Fruit fly (Drosophila melanogaster) whole organism, wandering third instar larva: ENCODE data around the gene CG5080.

Source experiments
- Abd-B ChIP-seq: fragments of >200 bp; optimal IDR thresholded peaks from 2 replicates; lab custom pipeline; 2017; ENCODE audit warnings: missing biosample characterization, missing genetic modification characterization
- CG32264 ChIP-seq: fragments of 200-800 bp; sonication (Bioruptor generic); optimal IDR thresholded peaks from 2 replicates; lab custom pipeline; 2016; ENCODE audit warnings: missing biosample characterization, missing genetic modification characterization
- CG9705 ChIP-seq: fragments of 200-800 bp; sonication (Bioruptor generic); optimal IDR thresholded peaks from 2 replicates; lab custom pipeline; 2018; ENCODE audit warnings: missing biosample characterization, mild to moderate bottlenecking, missing genetic modification characterization
- CrebA ChIP-seq: fragments of 200-800 bp; sonication (Bioruptor generic); optimal IDR thresholded peaks from 2 replicates; lab custom pipeline; 2016; ENCODE audit warnings: missing biosample characterization, mild to moderate bottlenecking, missing genetic modification characterization, borderline replicate concordance
- Dfd ChIP-seq: fragments of >200 bp; optimal IDR thresholded peaks from 2 replicates; lab custom pipeline; 2017; ENCODE audit warnings: missing biosample characterization, missing genetic modification characterization
- Dif ChIP-seq: fragments of 200-275, 200-300 bp; sonication (Bioruptor generic); optimal IDR thresholded peaks from 2 replicates; lab custom pipeline; 2018; ENCODE audit warnings: missing biosample characterization, missing genetic modification characterization; ENCODE audit not compliant: partially characterized antibody
- GATAd ChIP-seq: sonication (Bioruptor generic); optimal IDR thresholded peaks from 2 replicates; lab custom pipeline; 2016; ENCODE audit warnings: missing biosample characterization, missing genetic modification characterization
- Hnf4 ChIP-seq: fragments of 200-800 bp; sonication (Bioruptor generic); optimal IDR thresholded peaks from 2 replicates; lab custom pipeline; 2016; ENCODE audit warnings: missing biosample characterization, mild to moderate bottlenecking, missing genetic modification characterization
- Jra ChIP-seq: sonication (Bioruptor generic); optimal IDR thresholded peaks from 2 replicates; lab custom pipeline; 2016; ENCODE audit warnings: missing biosample characterization, missing genetic modification characterization
- Mio ChIP-seq: sonication (Bioruptor generic); optimal IDR thresholded peaks from 2 replicates; lab custom pipeline; 2016; ENCODE audit warnings: missing biosample characterization, missing genetic modification characterization
- Myc ChIP-seq: fragments of >200 bp; optimal IDR thresholded peaks from 2 replicates; lab custom pipeline; 2017
- N ChIP-seq: fragments of >200 bp; optimal IDR thresholded peaks from 2 replicates; lab custom pipeline; 2018; ENCODE audit warnings: missing biosample characterization, missing external identifiers, missing genetic modification characterization
- OdsH ChIP-seq: fragments of 200-800 bp; sonication (Bioruptor generic); optimal IDR thresholded peaks from 2 replicates; lab custom pipeline; 2016; ENCODE audit warnings: missing biosample characterization, mild to moderate bottlenecking, missing genetic modification characterization
- Rel ChIP-seq, 2 experiments: fragments of 200-800 bp; sonication (Bioruptor generic) in 1 of 2; optimal IDR thresholded peaks; 2 replicates in 1 of 2; 3 replicates in 1 of 2; lab custom pipeline; 2016 to 2019; ENCODE audit warnings: mild to moderate bottlenecking in 2 of 2, missing biosample characterization in 2 of 2, missing genetic modification characterization in 2 of 2, moderate library complexity in 1 of 2
- Sp1 ChIP-seq: fragments of 200-800 bp; sonication (Bioruptor generic); optimal IDR thresholded peaks from 3 replicates; lab custom pipeline; 2019; ENCODE audit warnings: missing biosample characterization, mild to moderate bottlenecking, missing genetic modification characterization, moderate library complexity
- Vsx2 ChIP-seq: fragments of 200-300, 225-300 bp; sonication (Bioruptor generic); optimal IDR thresholded peaks from 2 replicates; lab custom pipeline; 2018; ENCODE audit warnings: missing biosample characterization, missing genetic modification characterization; ENCODE audit not compliant: partially characterized antibody
- br ChIP-seq: fragments of 200-800 bp; sonication (Bioruptor generic); optimal IDR thresholded peaks from 2 replicates; lab custom pipeline; 2016; ENCODE audit warnings: missing biosample characterization, missing genetic modification characterization
- brk ChIP-seq: fragments of 200-800 bp; sonication (Bioruptor generic); optimal IDR thresholded peaks from 2 replicates; lab custom pipeline; 2016; ENCODE audit warnings: missing biosample characterization, mild to moderate bottlenecking, missing genetic modification characterization
- dl ChIP-seq, 2 experiments: fragments of 175-275, 200-275 bp in 1 of 2; fragments of 200-275 bp in 1 of 2; sonication (Bioruptor generic); optimal IDR thresholded peaks; lab custom pipeline; 2018; ENCODE audit warnings: mild to moderate bottlenecking in 2 of 2, missing biosample characterization in 2 of 2, missing genetic modification characterization in 2 of 2, moderate library complexity in 2 of 2; ENCODE audit not compliant: partially characterized antibody in 2 of 2, insufficient read depth in 1 of 2
- dmrt93B ChIP-seq: fragments of 200-800 bp; sonication (Bioruptor generic); optimal IDR thresholded peaks from 2 replicates; lab custom pipeline; 2018; ENCODE audit warnings: missing biosample characterization, mild to moderate bottlenecking, missing genetic modification characterization
- dsf ChIP-seq: sonication (Bioruptor generic); optimal IDR thresholded peaks from 2 replicates; lab custom pipeline; 2016; ENCODE audit warnings: missing biosample characterization, missing genetic modification characterization, borderline replicate concordance
- ey ChIP-seq: fragments of 200-800 bp; sonication (Bioruptor generic); optimal IDR thresholded peaks from 2 replicates; lab custom pipeline; 2016; ENCODE audit warnings: missing biosample characterization, missing genetic modification characterization
- foxo ChIP-seq, 2 experiments: fragments of 200-800 bp; sonication (Bioruptor generic); optimal IDR thresholded peaks; 2 replicates in 1 of 2; 3 replicates in 1 of 2; lab custom pipeline; 2016 to 2017; ENCODE audit warnings: missing biosample characterization in 2 of 2, missing genetic modification characterization in 2 of 2
- fru ChIP-seq: fragments of 200-800 bp; sonication (Bioruptor generic); optimal IDR thresholded peaks from 3 replicates; lab custom pipeline; 2016; ENCODE audit warnings: missing biosample characterization, mild to moderate bottlenecking, missing genetic modification characterization
- jim ChIP-seq: fragments of 175-275, 200-325 bp; sonication (Bioruptor generic); optimal IDR thresholded peaks from 2 replicates; lab custom pipeline; 2016; ENCODE audit warnings: missing biosample characterization, mild to moderate bottlenecking, missing genetic modification characterization
- lola ChIP-seq: fragments of >200 bp; optimal IDR thresholded peaks from 2 replicates; lab custom pipeline; 2017; ENCODE audit warnings: missing biosample characterization, missing genetic modification characterization
- pan ChIP-seq: fragments of >200 bp; optimal IDR thresholded peaks from 2 replicates; lab custom pipeline; 2017
- psq ChIP-seq: fragments of 200-800 bp; sonication (Bioruptor generic); optimal IDR thresholded peaks from 3 replicates; lab custom pipeline; 2017; ENCODE audit warnings: missing biosample characterization, mild to moderate bottlenecking, missing genetic modification characterization, moderate library complexity
- rgr ChIP-seq: fragments of 200-800 bp; sonication (Bioruptor generic); optimal IDR thresholded peaks from 3 replicates; lab custom pipeline; 2016; ENCODE audit warnings: missing biosample characterization, mild to moderate bottlenecking, missing genetic modification characterization
- tai ChIP-seq: sonication (Bioruptor generic); optimal IDR thresholded peaks from 2 replicates; lab custom pipeline; 2016; ENCODE audit warnings: missing biosample characterization, missing genetic modification characterization
- usp ChIP-seq: fragments of >200 bp; optimal IDR thresholded peaks from 2 replicates; lab custom pipeline; 2017; ENCODE audit warnings: missing biosample characterization, missing genetic modification characterization
- woc ChIP-seq: sonication (Bioruptor generic); optimal IDR thresholded peaks from 2 replicates; lab custom pipeline; 2016; ENCODE audit warnings: missing biosample characterization, mild to moderate bottlenecking, missing genetic modification characterization

The CG5080 gene

DNA sequence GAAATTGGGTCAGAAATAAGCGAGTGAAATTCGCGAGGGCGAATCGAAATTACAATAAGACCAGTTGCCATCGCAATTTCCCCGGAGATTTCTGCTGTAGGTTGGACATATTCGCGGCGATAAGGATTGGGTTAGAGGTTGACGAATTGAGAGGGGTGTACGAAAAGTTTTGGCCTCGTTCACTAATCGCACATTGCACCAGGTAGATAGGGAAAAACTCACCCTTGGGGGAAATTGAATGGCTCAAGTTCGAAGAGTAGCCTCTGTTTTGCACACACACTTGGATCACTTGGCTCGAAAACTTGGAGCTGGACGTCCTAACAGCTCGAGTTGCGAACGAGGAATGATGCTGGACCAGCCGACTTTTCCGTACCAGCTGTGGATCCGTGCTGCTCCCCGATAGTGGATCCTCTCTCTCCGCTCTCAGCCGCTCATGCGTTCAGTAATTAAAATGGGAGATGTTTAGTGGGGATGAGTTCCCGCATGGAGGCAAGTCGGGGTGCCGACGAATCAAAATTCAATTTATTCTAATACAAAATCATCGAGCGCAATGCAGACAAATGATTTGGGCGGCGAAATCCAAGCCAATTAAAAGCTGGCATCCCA lies at the start of gene CG5080:
Gene CG5080, minus strand, starts transcription at position 349 of the 606 bp plus-strand sequence.
- TF ChIP-seq Rel (GFP tag; optimal IDR thresholded peaks at IDR 0.05; lab: Kevin White, UChicago) (no peak), Rel (tag; optimal IDR thresholded peaks at IDR 0.05; lab: Kevin White, UChicago) (peak; percentile 49), Sp1 (GFP tag; lab: Kevin White, UChicago) (no peak), Dif (GFP tag; lab: Kevin White, UChicago) (peak; percentile 63)
- TF ChIP-seq, all 38 proteins: peak for 2

DNA sequence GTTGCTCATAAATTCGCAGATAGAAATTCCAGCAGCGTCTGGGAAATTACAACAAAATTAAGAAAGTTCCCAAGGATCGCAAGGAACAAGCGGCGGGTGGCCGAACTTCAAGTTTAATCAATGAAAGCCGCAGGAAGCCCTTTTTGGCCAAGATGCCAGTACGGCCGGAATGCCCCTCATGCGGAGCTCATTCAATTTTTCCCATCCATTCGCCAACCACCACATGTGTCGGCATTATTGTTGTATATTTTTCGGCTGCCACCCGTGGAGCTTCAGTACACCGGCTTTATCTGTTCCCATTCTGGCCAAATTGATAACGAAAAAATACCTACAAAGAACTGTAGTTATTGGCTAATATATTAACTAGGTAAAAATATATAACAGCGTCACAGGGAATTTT lies 47.8 kb upstream of the CG5080 start:
- TF ChIP-seq Myc (peak; percentile 6), ey (GFP tag; lab: Kevin White, UChicago) (no peak)

DNA sequence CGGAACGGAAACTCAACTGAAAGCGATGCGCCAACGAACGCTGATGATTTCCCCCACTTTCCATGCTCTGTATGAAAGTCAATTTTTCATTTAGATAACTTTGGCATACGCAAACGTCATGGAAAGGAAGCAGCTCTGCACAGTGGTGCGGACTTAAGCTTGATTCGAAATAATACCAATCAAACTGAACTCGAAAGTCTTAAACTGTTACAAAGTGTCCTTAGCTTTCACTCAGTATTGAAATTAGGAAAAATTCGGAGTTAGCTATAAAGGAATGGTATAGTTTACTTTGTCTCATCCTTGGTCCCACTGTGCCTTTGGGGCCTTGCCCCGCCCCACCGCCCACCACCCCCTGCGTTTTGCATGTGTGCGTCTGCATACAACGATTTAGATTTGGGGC lies 43.7 kb upstream of the CG5080 start:
- TF ChIP-seq usp (GFP tag; lab: Kevin White, UChicago) (no peak), br (GFP tag; lab: Kevin White, UChicago) (peak; percentile 10)
- TF ChIP-seq, all 38 proteins: peak for 1

DNA sequence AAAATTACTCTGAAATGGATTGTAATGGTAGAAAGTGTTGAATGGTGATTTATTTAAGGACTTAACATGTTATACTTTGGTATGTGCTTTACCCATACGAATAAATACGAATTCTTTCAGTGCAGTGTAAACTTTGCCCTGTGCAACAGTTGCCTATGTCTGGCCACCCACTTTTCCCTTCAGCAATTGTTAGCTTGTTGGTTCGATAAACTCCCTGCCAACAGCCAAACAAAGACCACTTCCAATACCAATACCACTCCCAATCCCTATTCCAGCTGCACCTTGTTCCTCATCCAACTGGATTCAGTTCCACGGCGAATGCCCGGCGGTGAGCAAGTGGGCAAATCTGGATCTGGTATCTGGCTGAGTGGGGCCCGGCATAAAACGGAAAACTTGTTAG lies 40.2 kb upstream of the CG5080 start, which contains the start of gene CG14342:
Gene CG14342, plus strand, starts transcription at position 301 of the 400 bp plus-strand sequence.
- TF ChIP-seq usp (GFP tag; lab: Kevin White, UChicago) (no peak), dmrt93B (GFP tag; lab: Kevin White, UChicago) (no peak), GATAd (GFP tag; lab: Kevin White, UChicago) (no peak), CG32264 (GFP tag; lab: Kevin White, UChicago) (no peak), br (GFP tag; lab: Kevin White, UChicago) (no peak), fru (GFP tag; lab: Kevin White, UChicago) (no peak), CG9705 (GFP tag; lab: Kevin White, UChicago) (no peak), brk (GFP tag; lab: Kevin White, UChicago) (no peak), OdsH (GFP tag; lab: Kevin White, UChicago) (no peak), rgr (GFP tag; lab: Kevin White, UChicago) (no peak), dsf (GFP tag; lab: Kevin White, UChicago) (no peak), Hnf4 (GFP tag; lab: Kevin White, UChicago) (no peak), CrebA (GFP tag; lab: Kevin White, UChicago) (no peak), Vsx2 (GFP tag; lab: Kevin White, UChicago) (no peak)

DNA sequence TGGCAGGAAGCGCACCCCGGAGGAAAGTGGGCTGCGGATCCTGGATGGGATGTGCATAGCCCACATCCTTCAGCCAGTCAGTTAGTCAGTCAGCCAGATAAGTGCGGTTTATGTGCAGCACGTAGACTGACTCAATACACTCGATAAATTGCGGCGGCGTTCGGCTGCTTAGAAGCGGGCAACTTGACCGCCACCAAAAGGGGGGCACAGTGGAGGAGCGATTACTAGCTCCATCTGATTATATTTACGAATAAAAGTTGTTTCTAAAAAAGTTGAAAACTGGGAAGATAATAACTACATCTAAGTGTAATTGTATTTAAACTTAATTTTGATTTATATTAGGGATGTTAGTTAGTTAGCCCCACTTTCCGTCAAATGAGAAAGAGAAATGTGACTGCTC lies 38.8 kb upstream of the CG5080 start:
- TF ChIP-seq Abd-B (GFP tag; lab: Kevin White, UChicago), result no peak
- no peak for TF ChIP-seq jim (GFP tag; lab: Kevin White, UChicago)
- TF ChIP-seq Vsx2 (GFP tag; lab: Kevin White, UChicago), result no peak
- no peak for TF ChIP-seq brk (GFP tag; lab: Kevin White, UChicago)
- TF ChIP-seq Myc, result no peak
- TF ChIP-seq dsf (GFP tag; lab: Kevin White, UChicago), result no peak
- TF ChIP-seq pan (lab: Kevin White, UChicago), result no peak
- no peak for TF ChIP-seq usp (GFP tag; lab: Kevin White, UChicago)
- TF ChIP-seq psq, result no peak
- TF ChIP-seq OdsH (GFP tag; lab: Kevin White, UChicago), result no peak
- TF ChIP-seq Rel (GFP tag; optimal IDR thresholded peaks at IDR 0.05; lab: Kevin White, UChicago), result no peak
- TF ChIP-seq Rel (tag; optimal IDR thresholded peaks at IDR 0.05; lab: Kevin White, UChicago), result no peak
- no peak for TF ChIP-seq ey (GFP tag; lab: Kevin White, UChicago)
- TF ChIP-seq dmrt93B (GFP tag; lab: Kevin White, UChicago), result no peak
- TF ChIP-seq Hnf4 (GFP tag; lab: Kevin White, UChicago), result no peak
- no peak for TF ChIP-seq dl (GFP tag; optimal IDR thresholded peaks at IDR 0.05; lab: Kevin White, UChicago; ENCODE audit: insufficient read depth in 1 of 2, partially characterized antibody in 2 of 2)
- TF ChIP-seq br (GFP tag; lab: Kevin White, UChicago), result no peak
- no peak for TF ChIP-seq Jra (GFP tag; lab: Kevin White, UChicago)
- no peak for TF ChIP-seq CG32264 (GFP tag; lab: Kevin White, UChicago)

DNA sequence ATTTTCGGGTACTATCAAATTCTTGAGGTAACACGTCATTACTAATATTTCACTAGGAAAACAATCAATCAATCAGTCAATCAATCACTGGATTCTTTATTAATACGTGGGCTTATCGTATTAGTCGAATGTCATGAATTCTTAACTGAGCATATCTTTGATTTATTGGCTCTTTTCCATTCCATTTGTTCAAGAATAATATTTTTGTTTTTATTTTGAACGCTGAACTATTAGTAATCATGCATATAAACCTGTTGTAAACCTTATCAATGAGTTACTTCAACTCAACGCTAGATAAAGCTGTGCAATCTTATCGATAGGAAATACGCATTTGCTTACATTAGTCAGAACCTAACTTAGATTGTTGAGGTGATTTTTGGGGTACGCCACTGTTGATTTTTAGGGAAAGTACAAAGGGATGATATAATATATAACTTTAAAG lies 37.7 kb upstream of the CG5080 start:
- TF ChIP-seq Mio (GFP tag; lab: Kevin White, UChicago), result no peak
- TF ChIP-seq Vsx2 (GFP tag; lab: Kevin White, UChicago), result no peak
- TF ChIP-seq pan (lab: Kevin White, UChicago), result no peak
- TF ChIP-seq GATAd (GFP tag; lab: Kevin White, UChicago), result no peak
- TF ChIP-seq tai (GFP tag; lab: Kevin White, UChicago), result no peak
- TF ChIP-seq OdsH (GFP tag; lab: Kevin White, UChicago), result no peak
- TF ChIP-seq br (GFP tag; lab: Kevin White, UChicago), result no peak
- TF ChIP-seq fru (GFP tag; lab: Kevin White, UChicago), result peak; percentile 27
- TF ChIP-seq Dfd (GFP tag; lab: Kevin White, UChicago), result no peak
- TF ChIP-seq Rel (GFP tag; optimal IDR thresholded peaks at IDR 0.05; lab: Kevin White, UChicago), result no peak
- peak; percentile 89 for TF ChIP-seq Rel (tag; optimal IDR thresholded peaks at IDR 0.05; lab: Kevin White, UChicago)
- no peak for TF ChIP-seq woc (GFP tag; lab: Kevin White, UChicago)
- no peak for TF ChIP-seq foxo (GFP tag; optimal IDR thresholded peaks at IDR 0.05; lab: Kevin White, UChicago)
- no peak for TF ChIP-seq CG32264 (GFP tag; lab: Kevin White, UChicago)
- no peak for TF ChIP-seq N (GFP tag; lab: Kevin White, UChicago)
- TF ChIP-seq lola, result no peak
- TF ChIP-seq jim (GFP tag; lab: Kevin White, UChicago), result no peak
